Fruit fly (Drosophila melanogaster) whole organism, pupa: ENCODE results near the gene Noc3.

Experiments
- CG10348 ChIP-seq: fragments of 200-800 bp; sonication (Bioruptor generic); IDR thresholded peaks from 2 replicates; pipeline ENCODE4 v1.3.6; 2022; ENCODE audit warnings: missing biosample characterization, missing genetic modification characterization
- CG12605 ChIP-seq: fragments of 200-800 bp; sonication (Bioruptor generic); IDR thresholded peaks from 2 replicates; pipeline ENCODE4 v1.3.6; 2022; ENCODE audit warnings: missing biosample characterization, missing genetic modification characterization
- CG13204 ChIP-seq: fragments of 200-800 bp; sonication (Bioruptor generic); optimal IDR thresholded peaks from 2 replicates; lab custom pipeline; 2018; ENCODE audit warnings: missing biosample characterization, mild to moderate bottlenecking, missing genetic modification characterization, moderate library complexity
- CG14655 ChIP-seq: fragments of 200-800 bp; sonication (Bioruptor generic); optimal IDR thresholded peaks from 3 replicates; lab custom pipeline; 2017; ENCODE audit warnings: mild to moderate bottlenecking, missing biosample characterization, missing genetic modification reagents, missing genetic modification characterization
- CG15710 ChIP-seq: fragments of 200-800 bp; sonication (Bioruptor generic); optimal IDR thresholded peaks from 2 replicates; lab custom pipeline; 2018; ENCODE audit warnings: missing biosample characterization, mild to moderate bottlenecking, missing genetic modification characterization, moderate library complexity
- CG17806 ChIP-seq: fragments of 200-800 bp; sonication (Bioruptor generic); optimal IDR thresholded peaks from 2 replicates; lab custom pipeline; 2018; ENCODE audit warnings: missing biosample characterization, mild to moderate bottlenecking, missing genetic modification characterization, moderate library complexity
- CG32121 ChIP-seq: fragments of 200-800 bp; sonication (Bioruptor generic); IDR thresholded peaks from 2 replicates; pipeline ENCODE4 v1.3.6; 2022; ENCODE audit warnings: missing biosample characterization, missing genetic modification characterization
- CG34367 ChIP-seq: fragments of 200-800 bp; sonication (Bioruptor generic); optimal IDR thresholded peaks from 2 replicates; lab custom pipeline; 2018; ENCODE audit warnings: missing biosample characterization, mild to moderate bottlenecking, missing genetic modification characterization
- CG4496 ChIP-seq: fragments of 200-800 bp; sonication (Bioruptor generic); IDR thresholded peaks from 3 replicates; pipeline ENCODE4 v1.3.6; 2022; ENCODE audit warnings: missing biosample characterization, missing genetic modification characterization
- CG8159 ChIP-seq: fragments of 200-800 bp; sonication (Bioruptor generic); optimal IDR thresholded peaks from 3 replicates; lab custom pipeline; 2018; ENCODE audit warnings: missing biosample characterization, mild to moderate bottlenecking, missing genetic modification characterization, moderate library complexity
- CG8301 ChIP-seq: fragments of 200-800 bp; sonication (Bioruptor generic); optimal IDR thresholded peaks from 2 replicates; lab custom pipeline; 2018; ENCODE audit warnings: missing biosample characterization, mild to moderate bottlenecking, missing genetic modification characterization
- CG9948 ChIP-seq: fragments of 200-800 bp; sonication (Bioruptor generic); optimal IDR thresholded peaks from 2 replicates; lab custom pipeline; 2018; ENCODE audit warnings: missing biosample characterization, mild to moderate bottlenecking, missing genetic modification characterization, moderate library complexity
- D1 ChIP-seq: fragments of 200-800 bp; sonication (Bioruptor generic); optimal IDR thresholded peaks from 2 replicates; lab custom pipeline; 2018; ENCODE audit warnings: missing biosample characterization, mild to moderate bottlenecking, missing genetic modification characterization, moderate library complexity
- EcR ChIP-seq: fragments of 200-800 bp; sonication (Bioruptor generic); optimal IDR thresholded peaks from 3 replicates; lab custom pipeline; 2019; ENCODE audit warnings: missing biosample characterization, missing genetic modification characterization, mild to moderate bottlenecking, moderate library complexity, missing genetic modification reagents
- Ets98B ChIP-seq: fragments of 200-800 bp; sonication (Bioruptor generic); IDR thresholded peaks from 2 replicates; pipeline ENCODE4 v1.3.6; 2022; ENCODE audit warnings: missing biosample characterization, missing genetic modification characterization
- Pif1A ChIP-seq: fragments of 200-800 bp; sonication (Bioruptor generic); optimal IDR thresholded peaks from 3 replicates; lab custom pipeline; 2016; ENCODE audit warnings: missing biosample characterization, missing genetic modification characterization
- Pif1B ChIP-seq: fragments of 200-800 bp; sonication (Bioruptor generic); optimal IDR thresholded peaks from 3 replicates; lab custom pipeline; 2016; ENCODE audit warnings: missing biosample characterization, missing genetic modification characterization
- Snoo ChIP-seq: fragments of 200-800 bp; sonication (Bioruptor generic); optimal IDR thresholded peaks from 3 replicates; lab custom pipeline; 2017; ENCODE audit warnings: missing biosample characterization, mild to moderate bottlenecking, missing genetic modification characterization, inconsistent platforms
- fd96Ca ChIP-seq: fragments of 200-800 bp; sonication (Bioruptor generic); IDR thresholded peaks from 3 replicates; pipeline ENCODE4 v1.3.6; 2022; ENCODE audit warnings: missing biosample characterization, missing genetic modification characterization
- gl ChIP-seq: fragments of 200-800 bp; sonication (Bioruptor generic); optimal IDR thresholded peaks from 2 replicates; lab custom pipeline; 2018; ENCODE audit warnings: missing biosample characterization, mild to moderate bottlenecking, missing genetic modification characterization
- rn ChIP-seq: fragments of 200-800 bp; sonication (Bioruptor generic); IDR thresholded peaks from 2 replicates; pipeline ENCODE4 v1.3.6; 2022; ENCODE audit warnings: missing biosample characterization, missing genetic modification characterization

The Noc3 gene

DNA sequence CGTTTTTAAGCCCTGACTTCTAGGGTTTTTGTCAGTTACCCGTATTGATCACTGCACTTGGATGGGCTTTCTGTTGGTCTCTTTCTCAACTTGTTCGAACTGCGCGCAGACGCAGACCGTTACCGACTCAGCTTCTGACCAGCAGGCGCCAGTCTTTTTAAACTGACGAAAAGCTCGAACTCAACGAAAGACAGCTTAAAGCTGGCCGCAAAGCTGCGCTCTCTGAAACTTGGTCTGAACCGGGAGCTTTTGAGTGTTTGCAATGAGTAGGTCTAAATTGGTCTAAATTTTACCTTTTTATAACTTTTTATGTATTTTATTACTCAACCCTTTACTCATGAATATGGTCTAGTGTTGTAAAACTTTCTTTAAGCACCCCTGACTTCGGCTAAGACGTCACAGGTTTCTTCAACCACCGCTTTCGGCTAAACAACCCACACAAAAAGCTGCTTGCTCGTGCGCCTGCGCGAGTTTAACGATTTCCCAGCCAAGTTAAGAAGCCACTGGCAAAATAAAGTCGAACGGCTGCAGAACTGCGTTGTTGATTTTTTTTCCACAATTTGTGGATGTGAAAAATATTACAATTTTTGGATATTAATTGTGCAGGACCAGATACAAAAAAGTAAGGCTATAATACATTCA lies 18.9 kb upstream of the Noc3 start, which contains the start of the genes Gld and Syt4:
Gene Gld, minus strand, starts transcription at position 137 of the 642 bp plus-strand sequence.
Gene Syt4, plus strand, starts transcription at position 499 of the 642 bp plus-strand sequence.
- TF ChIP-seq Pif1B (GFP tag; lab: Kevin White, UChicago) (no peak), rn (GFP tag; lab: Robert Waterston, UW) (no peak), CG32121 (GFP tag; lab: Robert Waterston, UW) (no peak)

DNA sequence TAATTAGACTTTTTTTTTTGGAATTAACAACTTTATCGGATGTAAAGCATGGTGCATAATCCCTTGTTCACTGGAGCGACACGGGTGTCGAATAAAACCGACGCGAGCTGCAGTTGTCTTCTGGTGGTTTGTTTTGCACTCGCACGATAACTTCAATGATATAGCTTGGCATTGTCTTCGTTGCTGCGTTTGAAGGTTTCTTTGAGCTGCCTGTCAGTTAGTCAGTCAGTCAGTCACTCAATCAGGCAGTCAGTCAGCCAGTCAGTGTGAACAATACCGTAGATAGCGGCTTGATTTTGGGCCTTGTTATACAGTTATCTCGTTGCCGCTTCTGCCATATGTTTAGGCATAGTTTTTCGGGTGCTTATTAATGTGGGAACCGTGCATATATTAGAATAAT lies 12.8 kb upstream of the Noc3 start:
- TF ChIP-seq CG8301 (tag; lab: Kevin White, UChicago), result no peak
- no peak for TF ChIP-seq CG12605 (GFP tag; lab: Robert Waterston, UW)
- TF ChIP-seq EcR (GFP tag; lab: Kevin White, UChicago), result no peak
- no peak for TF ChIP-seq Pif1A (GFP tag; lab: Kevin White, UChicago)
- TF ChIP-seq Snoo (tag; lab: Kevin White, UChicago), result no peak
- no peak for TF ChIP-seq CG8159 (tag; lab: Kevin White, UChicago)
- no peak for TF ChIP-seq CG34367 (tag; lab: Kevin White, UChicago)
- no peak for TF ChIP-seq rn (GFP tag; lab: Robert Waterston, UW)
- no peak for TF ChIP-seq D1
- TF ChIP-seq fd96Ca (GFP tag; lab: Robert Waterston, UW), result no peak
- TF ChIP-seq CG32121 (GFP tag; lab: Robert Waterston, UW), result no peak
- TF ChIP-seq CG13204 (GFP tag; lab: Kevin White, UChicago), result no peak
- no peak for TF ChIP-seq gl
- TF ChIP-seq CG10348 (GFP tag; lab: Robert Waterston, UW), result no peak
- no peak for TF ChIP-seq CG15710
- TF ChIP-seq CG4496 (GFP tag; lab: Robert Waterston, UW), result no peak
- no peak for TF ChIP-seq Ets98B
- TF ChIP-seq CG14655, result no peak
- no peak for TF ChIP-seq CG17806 (tag; lab: Kevin White, UChicago)
- TF ChIP-seq CG9948 (tag; lab: Kevin White, UChicago), result no peak
- TF ChIP-seq, all 21 proteins: peak for 0

DNA sequence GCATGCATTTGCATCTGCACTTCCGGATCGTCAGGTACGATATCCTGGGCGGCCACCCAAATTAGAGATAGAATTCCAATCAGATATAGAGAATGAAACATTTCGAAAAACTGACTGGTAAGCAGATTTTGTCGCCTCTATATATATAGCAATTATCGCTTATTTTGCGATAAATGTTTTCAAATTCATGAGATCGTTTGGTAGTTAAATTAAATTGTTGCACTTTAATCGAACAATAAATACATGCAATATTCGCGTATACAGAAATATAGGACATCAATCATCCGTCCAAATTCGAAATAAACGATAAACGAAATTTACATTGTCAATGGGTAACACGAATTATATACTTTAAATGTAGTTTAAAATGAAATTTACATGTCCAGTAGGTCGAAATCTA lies 5.1 kb upstream of the Noc3 start, which contains the start of gene Obp84a:
Gene Obp84a, minus strand, starts transcription at position 101 of the 400 bp plus-strand sequence.
- TF ChIP-seq CG13204 (GFP tag; lab: Kevin White, UChicago), result no peak
- TF ChIP-seq CG14655, result no peak
- TF ChIP-seq Ets98B, result no peak
- TF ChIP-seq Pif1A (GFP tag; lab: Kevin White, UChicago), result no peak
- TF ChIP-seq, all 21 proteins: peak for 0

DNA sequence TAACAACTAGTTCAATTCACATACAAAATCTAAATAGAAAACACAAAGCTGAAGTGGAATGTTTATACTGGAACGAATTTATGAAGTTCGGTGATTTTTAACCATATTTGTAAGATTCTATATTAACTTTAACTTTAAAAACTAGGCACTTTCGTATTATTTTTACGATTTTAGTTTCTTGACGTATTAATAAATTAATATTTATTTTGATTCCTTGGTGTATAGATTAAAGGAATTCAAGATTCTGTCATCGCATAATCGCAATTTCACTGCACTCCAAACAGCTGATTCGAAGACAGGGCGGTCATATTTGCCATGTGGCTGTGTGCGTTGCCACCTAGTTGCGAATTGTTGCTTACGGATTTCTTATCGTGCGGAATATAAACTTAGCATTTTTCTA lies 2.7 kb upstream of the Noc3 start, which contains the start of the genes CG1227 and Dtwd2:
Gene CG1227, minus strand, starts transcription at position 279 of the 400 bp plus-strand sequence.
Gene Dtwd2, plus strand, starts transcription at position 336 of the 400 bp plus-strand sequence.
- peak; percentile 71; the same call in 1 of the 2 replicates for TF ChIP-seq CG10348 (GFP tag; lab: Robert Waterston, UW)
- TF ChIP-seq fd96Ca (GFP tag; lab: Robert Waterston, UW), result peak; percentile 83
- peak; percentile 96 for TF ChIP-seq D1
- peak; percentile 94 for TF ChIP-seq CG9948 (tag; lab: Kevin White, UChicago)
- peak; percentile 98 for TF ChIP-seq CG15710
- peak; percentile 87 for TF ChIP-seq gl
- TF ChIP-seq rn (GFP tag; lab: Robert Waterston, UW), result peak; percentile 94
- TF ChIP-seq CG32121 (GFP tag; lab: Robert Waterston, UW), result peak; percentile 97
- peak; percentile 92 for TF ChIP-seq Pif1B (GFP tag; lab: Kevin White, UChicago)
- peak; percentile 97 for TF ChIP-seq CG8159 (tag; lab: Kevin White, UChicago)
- TF ChIP-seq CG8301 (tag; lab: Kevin White, UChicago), result peak; percentile 97
- peak; percentile 94 for TF ChIP-seq Snoo (tag; lab: Kevin White, UChicago)
- no peak for TF ChIP-seq EcR (GFP tag; lab: Kevin White, UChicago)
- peak; percentile 94 for TF ChIP-seq CG14655
- peak; percentile 96 for TF ChIP-seq CG17806 (tag; lab: Kevin White, UChicago)
- TF ChIP-seq CG13204 (GFP tag; lab: Kevin White, UChicago), result no peak
- peak; percentile 97 for TF ChIP-seq CG4496 (GFP tag; lab: Robert Waterston, UW)
- TF ChIP-seq CG12605 (GFP tag; lab: Robert Waterston, UW), result peak; percentile 98
- peak; percentile 98 for TF ChIP-seq Ets98B
- peak; percentile 93 for TF ChIP-seq Pif1A (GFP tag; lab: Kevin White, UChicago)
- TF ChIP-seq CG34367 (tag; lab: Kevin White, UChicago), result peak; percentile 96

DNA sequence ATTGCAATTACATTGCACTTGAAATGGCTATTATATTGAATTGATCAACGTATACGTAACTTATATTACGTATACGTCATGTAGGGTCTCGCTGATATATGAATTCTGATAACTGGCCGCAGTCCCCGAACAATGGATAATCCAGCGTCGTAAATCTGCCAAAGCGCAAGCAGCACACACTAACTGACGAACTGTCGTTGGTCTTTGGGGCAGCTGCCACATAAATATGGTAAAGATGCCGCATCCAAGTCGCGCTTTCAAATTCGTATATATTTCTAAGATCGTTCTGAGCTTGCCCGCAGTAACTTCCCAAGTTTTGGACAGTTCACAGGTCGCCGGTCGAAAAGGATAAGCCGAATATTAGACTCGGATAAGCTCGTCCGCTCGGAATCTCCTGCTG lies 5.3 kb downstream of the Noc3 start, which contains the start of gene CG14607:
Gene CG14607, plus strand, starts transcription at position 301 of the 400 bp plus-strand sequence.
- no peak for TF ChIP-seq CG9948 (tag; lab: Kevin White, UChicago)
- no peak for TF ChIP-seq rn (GFP tag; lab: Robert Waterston, UW)
- TF ChIP-seq gl, result no peak
- no peak for TF ChIP-seq fd96Ca (GFP tag; lab: Robert Waterston, UW)
- no peak for TF ChIP-seq EcR (GFP tag; lab: Kevin White, UChicago)
- TF ChIP-seq CG17806 (tag; lab: Kevin White, UChicago), result no peak
- no peak for TF ChIP-seq Snoo (tag; lab: Kevin White, UChicago)
- no peak for TF ChIP-seq CG32121 (GFP tag; lab: Robert Waterston, UW)
- TF ChIP-seq Pif1B (GFP tag; lab: Kevin White, UChicago), result no peak
- TF ChIP-seq CG4496 (GFP tag; lab: Robert Waterston, UW), result no peak
- no peak for TF ChIP-seq D1
- TF ChIP-seq CG12605 (GFP tag; lab: Robert Waterston, UW), result no peak
- no peak for TF ChIP-seq CG34367 (tag; lab: Kevin White, UChicago)
- TF ChIP-seq Pif1A (GFP tag; lab: Kevin White, UChicago), result no peak
